Fruit fly (Drosophila melanogaster) whole organism, embryonic: ENCODE measurements around the gene CG7294.

Experiments
- ATbp ChIP-seq: fragments of 200-800 bp; sonication (Bioruptor generic); optimal IDR thresholded peaks from 2 replicates; lab custom pipeline; 2017; ENCODE audit warnings: missing biosample characterization, mild to moderate bottlenecking, missing genetic modification characterization, missing genetic modification reagents
- B-H2 ChIP-seq: fragments of 200-800 bp; sonication (Bioruptor generic); optimal IDR thresholded peaks from 2 replicates; lab custom pipeline; 2018; ENCODE audit warnings: missing biosample characterization, mild to moderate bottlenecking, missing genetic modification characterization
- CG10462 ChIP-seq: fragments of 200-800 bp; sonication (Bioruptor generic); optimal IDR thresholded peaks from 2 replicates; lab custom pipeline; 2016; ENCODE audit warnings: missing biosample characterization, missing genetic modification characterization
- CG11504 ChIP-seq: fragments of 200-800 bp; sonication (Bioruptor generic); optimal IDR thresholded peaks from 3 replicates; lab custom pipeline; 2019; ENCODE audit warnings: missing biosample characterization, mild to moderate bottlenecking, missing genetic modification characterization, moderate library complexity
- CG13424 ChIP-seq: fragments of 200-800 bp; sonication (Bioruptor generic); optimal IDR thresholded peaks from 2 replicates; lab custom pipeline; 2019; ENCODE audit warnings: missing biosample characterization, mild to moderate bottlenecking, missing genetic modification characterization, moderate library complexity
- CG13624 ChIP-seq: fragments of 200-800 bp; sonication (Bioruptor generic); optimal IDR thresholded peaks from 2 replicates; lab custom pipeline; 2016; ENCODE audit warnings: missing biosample characterization, missing genetic modification characterization
- CG13775 ChIP-seq: fragments of 200-800 bp; sonication (Bioruptor generic); optimal IDR thresholded peaks from 3 replicates; lab custom pipeline; 2017; ENCODE audit warnings: missing biosample characterization, mild to moderate bottlenecking, missing genetic modification characterization
- CG15073 ChIP-seq: fragments of 200-800 bp; sonication (Bioruptor generic); optimal IDR thresholded peaks from 2 replicates; lab custom pipeline; 2016; ENCODE audit warnings: missing biosample characterization, missing genetic modification characterization
- CG16815 ChIP-seq: fragments of 200-800 bp; sonication (Bioruptor generic); optimal IDR thresholded peaks from 3 replicates; lab custom pipeline; 2017; ENCODE audit warnings: missing biosample characterization, mild to moderate bottlenecking, missing genetic modification characterization
- CG17328 ChIP-seq: fragments of 200-800 bp; sonication (Bioruptor generic); IDR thresholded peaks from 2 replicates; pipeline ENCODE4 v1.3.6; 2022; ENCODE audit warnings: missing biosample characterization, missing genetic modification characterization
- CG1832 ChIP-seq: fragments of 200-800 bp; sonication (Bioruptor generic); optimal IDR thresholded peaks from 2 replicates; lab custom pipeline; 2017; ENCODE audit warnings: missing biosample characterization, mild to moderate bottlenecking, missing genetic modification characterization, inconsistent platforms
- CG2199 ChIP-seq: fragments of 200-800 bp; sonication (Bioruptor generic); IDR thresholded peaks from 3 replicates; pipeline ENCODE4 v1.3.6; 2022; ENCODE audit warnings: missing biosample characterization, missing genetic modification characterization
- CG2202 ChIP-seq: fragments of 200-800 bp; sonication (Bioruptor generic); optimal IDR thresholded peaks from 2 replicates; lab custom pipeline; 2018; ENCODE audit warnings: missing biosample characterization, mild to moderate bottlenecking, missing genetic modification characterization
- CG31388 ChIP-seq: fragments of 200-800 bp; sonication (Bioruptor generic); optimal IDR thresholded peaks from 2 replicates; lab custom pipeline; 2016; ENCODE audit warnings: missing biosample characterization, missing genetic modification characterization
- CG3838 ChIP-seq: fragments of 200-800 bp; sonication (Bioruptor generic); optimal IDR thresholded peaks from 3 replicates; lab custom pipeline; 2016; ENCODE audit warnings: missing biosample characterization, missing genetic modification characterization
- CG5245 ChIP-seq: fragments of 200-800 bp; sonication (Bioruptor generic); optimal IDR thresholded peaks from 3 replicates; lab custom pipeline; 2016; ENCODE audit warnings: missing biosample characterization, missing genetic modification characterization
- CG6254 ChIP-seq: fragments of 200-800 bp; sonication (Bioruptor generic); optimal IDR thresholded peaks from 3 replicates; lab custom pipeline; 2017; ENCODE audit warnings: mild to moderate bottlenecking, missing biosample characterization, missing genetic modification reagents, missing genetic modification characterization
- CG8359 ChIP-seq: fragments of 200-800 bp; sonication (Bioruptor generic); optimal IDR thresholded peaks from 2 replicates; lab custom pipeline; 2017; ENCODE audit warnings: missing biosample characterization, mild to moderate bottlenecking, missing genetic modification characterization, borderline replicate concordance
- CG9876 ChIP-seq: fragments of 200-800 bp; sonication (Bioruptor generic); optimal IDR thresholded peaks from 2 replicates; lab custom pipeline; 2016; ENCODE audit warnings: missing biosample characterization, missing genetic modification characterization
- CTCF ChIP-seq: fragments of 200-800 bp; sonication (Bioruptor generic); optimal IDR thresholded peaks from 2 replicates; lab custom pipeline; 2017; ENCODE audit warnings: missing biosample characterization, mild to moderate bottlenecking, missing genetic modification characterization, moderate library complexity
- D19B ChIP-seq: fragments of 200-800 bp; sonication (Bioruptor generic); optimal IDR thresholded peaks from 2 replicates; lab custom pipeline; 2017; ENCODE audit warnings: missing biosample characterization, mild to moderate bottlenecking, missing genetic modification characterization
- Dbx ChIP-seq: fragments of 200-800 bp; sonication (Bioruptor generic); IDR thresholded peaks from 3 replicates; pipeline ENCODE4 v1.3.6; 2022; ENCODE audit warnings: missing biosample characterization, missing genetic modification characterization
- Dek ChIP-seq: fragments of 200-800 bp; sonication (Bioruptor generic); optimal IDR thresholded peaks from 3 replicates; lab custom pipeline; 2019; ENCODE audit warnings: missing biosample characterization, mild to moderate bottlenecking, missing genetic modification characterization, moderate library complexity
- Gsc ChIP-seq: fragments of 200-800 bp; sonication (Bioruptor generic); IDR thresholded peaks from 2 replicates; pipeline ENCODE4 v1.3.6; 2022; ENCODE audit warnings: missing biosample characterization, missing genetic modification characterization
- MBD-R2 ChIP-seq: fragments of 200-800 bp; sonication (Bioruptor generic); IDR thresholded peaks from 2 replicates; pipeline ENCODE4 v1.3.6; 2022; ENCODE audit warnings: missing biosample characterization, missing genetic modification characterization
- Meics ChIP-seq: fragments of 200-800 bp; sonication (Bioruptor generic); optimal IDR thresholded peaks from 2 replicates; lab custom pipeline; 2017; ENCODE audit warnings: missing biosample characterization, mild to moderate bottlenecking, missing genetic modification characterization
- Myb ChIP-seq: fragments of 200-800 bp; sonication (Bioruptor generic); optimal IDR thresholded peaks from 2 replicates; lab custom pipeline; 2016; ENCODE audit warnings: missing biosample characterization, missing genetic modification characterization
- Poxn ChIP-seq: fragments of 200-800 bp; sonication (Bioruptor generic); IDR thresholded peaks from 2 replicates; pipeline ENCODE4 v1.3.6; 2022; ENCODE audit warnings: missing biosample characterization, missing genetic modification characterization
- Stat92E ChIP-seq, 3 experiments: fragments of >200 bp in 2 of 3; fragments of 200-800 bp in 1 of 3; sonication (Bioruptor generic) in 1 of 3; optimal IDR thresholded peaks; 2 replicates each; lab custom pipeline; 2017 to 2019; ENCODE audit warnings: missing biosample characterization in 3 of 3, missing genetic modification characterization in 3 of 3, mild to moderate bottlenecking in 1 of 3, moderate library complexity in 1 of 3
- Taf1 ChIP-seq: fragments of 200-800 bp; sonication (Bioruptor generic); IDR thresholded peaks from 2 replicates; pipeline ENCODE4 v1.3.6; 2022; ENCODE audit warnings: missing biosample characterization, missing genetic modification characterization
- Tbp ChIP-seq: fragments of >200 bp; optimal IDR thresholded peaks from 2 replicates; lab custom pipeline; 2018; ENCODE audit warnings: missing biosample characterization, missing genetic modification characterization
- YL-1 ChIP-seq: fragments of 200-800 bp; sonication (Bioruptor generic); optimal IDR thresholded peaks from 3 replicates; lab custom pipeline; 2017; ENCODE audit warnings: missing biosample characterization, mild to moderate bottlenecking, missing genetic modification characterization
- abd-A ChIP-seq: fragments of 200-800 bp; sonication (Bioruptor generic); optimal IDR thresholded peaks from 3 replicates; lab custom pipeline; 2019; ENCODE audit warnings: missing biosample characterization, mild to moderate bottlenecking, missing genetic modification characterization, moderate library complexity
- al ChIP-seq: fragments of 200-800 bp; sonication (Bioruptor generic); IDR thresholded peaks from 2 replicates; pipeline ENCODE4 v1.3.6; 2022; ENCODE audit warnings: missing biosample characterization, missing genetic modification characterization
- amos ChIP-seq: fragments of 200-800 bp; sonication (Bioruptor generic); IDR thresholded peaks from 2 replicates; pipeline ENCODE4 v1.3.6; 2022; ENCODE audit warnings: missing biosample characterization, missing genetic modification characterization; ENCODE audit not compliant: partially characterized antibody
- aop ChIP-seq: fragments of 200-800 bp; sonication (Bioruptor generic); IDR thresholded peaks from 2 replicates; pipeline ENCODE4 v1.3.6; 2022; ENCODE audit warnings: missing biosample characterization, missing genetic modification characterization
- az2 ChIP-seq: fragments of 200-800 bp; sonication (Bioruptor generic); optimal IDR thresholded peaks from 3 replicates; lab custom pipeline; 2016; ENCODE audit warnings: missing biosample characterization, missing genetic modification characterization
- esg ChIP-seq: fragments of 200-800 bp; sonication (Bioruptor generic); conservative IDR thresholded peaks from 2 replicates; pipeline ENCODE4 v1.3.6; 2022; ENCODE audit warnings: missing biosample characterization, missing genetic modification characterization
- ftz-f1 ChIP-seq: fragments of 200-800 bp; sonication (Bioruptor generic); optimal IDR thresholded peaks from 2 replicates; lab custom pipeline; 2016; ENCODE audit warnings: missing biosample characterization, missing genetic modification characterization
- gce ChIP-seq: fragments of 200-800 bp; sonication (Bioruptor generic); IDR thresholded peaks from 3 replicates; pipeline ENCODE4 v1.3.6; 2022; ENCODE audit warnings: missing biosample characterization, missing genetic modification characterization
- lola ChIP-seq, 3 experiments: fragments of >200 bp in 2 of 3; fragments of 200-800 bp in 1 of 3; sonication (Bioruptor generic) in 1 of 3; optimal IDR thresholded peaks; 2 replicates each; lab custom pipeline; 2017 to 2019; ENCODE audit warnings: missing biosample characterization in 3 of 3, missing genetic modification characterization in 3 of 3, mild to moderate bottlenecking in 1 of 3, moderate library complexity in 1 of 3
- nom ChIP-seq: fragments of 200-800 bp; sonication (Bioruptor generic); optimal IDR thresholded peaks from 2 replicates; lab custom pipeline; 2017; ENCODE audit warnings: missing biosample characterization, missing genetic modification characterization, mild to moderate bottlenecking, moderate library complexity, missing genetic modification reagents
- otp ChIP-seq: fragments of 200-800 bp; sonication (Bioruptor generic); IDR thresholded peaks from 3 replicates; pipeline ENCODE4, ENCODE4 v1.3.6; 2022; ENCODE audit warnings: missing biosample characterization, missing genetic modification characterization
- ro ChIP-seq: fragments of 200-800 bp; sonication (Bioruptor generic); IDR thresholded peaks from 2 replicates; pipeline ENCODE4 v1.3.6; 2022; ENCODE audit warnings: missing biosample characterization, missing genetic modification characterization
- sens ChIP-seq: fragments of 200-800 bp; sonication (Bioruptor generic); peaks from one replicate; lab custom pipeline; 2016; ENCODE audit warnings: missing biosample characterization, missing genetic modification characterization
- ssp ChIP-seq: fragments of 200-800 bp; sonication (Bioruptor generic); IDR thresholded peaks from 2 replicates; pipeline ENCODE4 v1.3.6; 2022; ENCODE audit warnings: missing biosample characterization, missing genetic modification characterization
- stwl ChIP-seq: fragments of 200-800 bp; sonication (Bioruptor generic); optimal IDR thresholded peaks from 3 replicates; lab custom pipeline; 2018; ENCODE audit warnings: missing biosample characterization, mild to moderate bottlenecking, missing genetic modification characterization, moderate library complexity
- sug ChIP-seq: fragments of 200-800 bp; optimal IDR thresholded peaks from 2 replicates; lab custom pipeline; 2019; ENCODE audit warnings: missing biosample characterization, mild to moderate bottlenecking, missing genetic modification characterization, moderate library complexity
- tna ChIP-seq: fragments of 200-800 bp; sonication (Bioruptor generic); IDR thresholded peaks from 2 replicates; pipeline ENCODE4 v1.3.6; 2022; ENCODE audit warnings: missing biosample characterization, missing genetic modification characterization; ENCODE audit not compliant: partially characterized antibody
- unpg ChIP-seq: fragments of 200-800 bp; sonication (Bioruptor generic); optimal IDR thresholded peaks from 3 replicates; lab custom pipeline; 2018; ENCODE audit warnings: missing biosample characterization, mild to moderate bottlenecking, missing genetic modification characterization, moderate library complexity

CG7294 gene

DNA sequence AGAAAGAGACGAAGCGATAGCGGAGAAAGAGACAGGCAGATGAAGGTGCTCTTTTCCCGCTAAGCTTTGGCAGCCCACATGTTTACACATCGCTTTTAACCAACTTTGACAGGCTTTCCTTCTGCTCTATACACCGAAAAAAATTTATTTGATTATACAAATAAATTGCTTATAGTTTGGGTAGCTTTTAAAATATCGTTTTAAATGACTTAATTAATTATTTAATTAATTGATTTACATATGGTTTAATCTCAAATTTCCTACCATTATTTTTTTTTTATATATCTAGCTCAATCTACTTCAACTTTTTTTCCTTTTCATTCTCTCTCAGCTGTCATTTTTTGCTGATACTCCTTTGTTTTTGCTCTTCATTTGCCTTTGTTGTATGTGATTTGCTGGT, 16.1 kb downstream of the CG7294 start:
- peak; percentile 17 for TF ChIP-seq nom
- TF ChIP-seq MBD-R2 (GFP tag; lab: Robert Waterston, UW), result no peak

DNA sequence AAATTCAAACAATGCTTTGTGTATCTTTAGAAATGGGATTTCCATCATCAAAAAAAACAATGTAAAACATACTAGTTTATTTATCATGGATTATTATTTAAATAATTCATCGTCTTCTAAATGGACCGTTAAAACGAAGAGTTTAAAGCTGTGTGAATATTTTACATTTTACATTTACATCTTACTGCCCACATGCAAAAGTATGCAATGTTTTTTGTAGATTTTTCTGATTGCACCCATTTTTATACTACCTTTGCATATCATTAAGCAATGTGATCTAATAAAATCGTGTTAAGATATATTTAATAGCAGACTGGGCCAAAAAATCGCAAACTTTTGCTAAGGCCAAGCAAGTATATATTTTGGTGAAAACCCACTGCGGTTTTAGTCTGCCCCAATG, 17.5 kb downstream of the CG7294 start:
- TF ChIP-seq Myb (GFP tag; lab: Kevin White, UChicago) (peak; percentile 80), CG10462 (GFP tag; lab: Kevin White, UChicago) (no peak), CG2202 (tag; lab: Kevin White, UChicago) (no peak), amos (GFP tag; lab: Robert Waterston, UW) (peak; percentile 23; the same call in 1 of the 2 replicates), ssp (GFP tag; lab: Robert Waterston, UW) (no peak), lola (GFP tag; optimal IDR thresholded peaks at IDR 0.05; lab: Kevin White, UChicago) (no peak), CG13424 (no peak), CTCF (peak; percentile 49), Dbx (GFP tag; lab: Robert Waterston, UW) (no peak), Tbp (GFP tag; lab: Kevin White, UChicago) (no peak), CG8359 (no peak), B-H2 (no peak), unpg (GFP tag; lab: Kevin White, UChicago) (no peak), CG3838 (no peak), CG17328 (GFP tag; lab: Robert Waterston, UW) (no peak), sug (tag; lab: Kevin White, UChicago) (no peak), ro (no peak), gce (no peak), CG15073 (GFP tag; lab: Kevin White, UChicago) (no peak), sens (GFP tag; lab: Kevin White, UChicago) (peak; percentile 12), CG2199 (GFP tag; lab: Robert Waterston, UW) (0 out of 3 replicates have a peak, but pooled peaks have one; percentile 60), YL-1 (GFP tag; lab: Kevin White, UChicago) (no peak), otp (GFP tag; lab: Robert Waterston, UW) (no peak), az2 (GFP tag; lab: Kevin White, UChicago) (no peak), CG13775 (no peak), CG9876 (no peak), CG11504 (tag; lab: Kevin White, UChicago) (peak; percentile 44), CG5245 (GFP tag; lab: Kevin White, UChicago) (no peak), CG1832 (GFP tag; lab: Kevin White, UChicago) (no peak), stwl (tag; lab: Kevin White, UChicago) (peak; percentile 8), aop (GFP tag; lab: Robert Waterston, UW) (no peak), Stat92E (GFP tag; optimal IDR thresholded peaks at IDR 0.05; lab: Kevin White, UChicago) (no peak)

DNA sequence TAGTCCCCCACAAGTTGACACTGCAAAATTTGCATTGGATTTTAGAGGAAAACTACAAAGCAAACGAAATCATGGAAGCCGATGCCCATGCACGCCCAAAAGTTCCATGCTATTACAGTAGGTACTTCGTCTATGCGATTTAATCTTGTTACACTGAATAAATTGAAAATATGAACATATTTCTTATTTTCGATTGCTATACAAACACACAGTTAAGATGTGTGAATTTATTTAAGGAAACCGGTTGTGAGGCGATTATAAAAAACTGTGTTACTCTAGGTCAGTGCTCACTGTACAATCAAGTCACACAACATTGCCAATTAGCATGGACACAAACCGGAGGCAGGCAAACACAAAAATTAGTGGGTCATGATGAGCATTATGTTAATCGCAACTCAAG, 23.5 kb downstream of the CG7294 start:
- TF ChIP-seq Gsc (GFP tag; lab: Robert Waterston, UW), result peak; percentile 36; the same call in 1 of the 2 replicates
- TF ChIP-seq CG31388, result peak; percentile 6
- peak; percentile 79 for TF ChIP-seq CG13624 (GFP tag; lab: Kevin White, UChicago)
- TF ChIP-seq D19B, result peak; percentile 26
- TF ChIP-seq ATbp, result peak; percentile 71
- peak; percentile 75 for TF ChIP-seq Meics
- no peak for TF ChIP-seq tna (GFP tag; lab: Robert Waterston, UW)
- TF ChIP-seq Poxn (GFP tag; lab: Robert Waterston, UW), result 0 out of 2 replicates have a peak, but pooled peaks have one; percentile 22
- no peak for TF ChIP-seq abd-A (tag; lab: Kevin White, UChicago)
- peak; percentile 73 for TF ChIP-seq Dek (tag; lab: Kevin White, UChicago)
- TF ChIP-seq ftz-f1, result no peak
- 0 out of 2 replicates have a peak, but pooled peaks have one; percentile 7 for TF ChIP-seq aop (GFP tag; lab: Robert Waterston, UW)
- TF ChIP-seq CG16815 (GFP tag; lab: Kevin White, UChicago), result peak; percentile 58
- no peak for TF ChIP-seq CG6254 (GFP tag; lab: Kevin White, UChicago)
- peak; percentile 64 for TF ChIP-seq CG3838
- TF ChIP-seq Taf1 (GFP tag; lab: Robert Waterston, UW), result peak; percentile 41; the same call in 1 of the 2 replicates
- TF ChIP-seq esg (GFP tag; lab: Robert Waterston, UW), result peak; percentile 86
- peak; percentile 64; the same call in 1 of the 3 replicates for TF ChIP-seq Dbx (GFP tag; lab: Robert Waterston, UW)
- peak; percentile 47 for TF ChIP-seq sug (tag; lab: Kevin White, UChicago)
- TF ChIP-seq al (GFP tag; lab: Robert Waterston, UW), result peak; percentile 84
